Fruit fly (Drosophila melanogaster): ENCODE data around the gene CG5004.

Gene CG5004

DNA sequence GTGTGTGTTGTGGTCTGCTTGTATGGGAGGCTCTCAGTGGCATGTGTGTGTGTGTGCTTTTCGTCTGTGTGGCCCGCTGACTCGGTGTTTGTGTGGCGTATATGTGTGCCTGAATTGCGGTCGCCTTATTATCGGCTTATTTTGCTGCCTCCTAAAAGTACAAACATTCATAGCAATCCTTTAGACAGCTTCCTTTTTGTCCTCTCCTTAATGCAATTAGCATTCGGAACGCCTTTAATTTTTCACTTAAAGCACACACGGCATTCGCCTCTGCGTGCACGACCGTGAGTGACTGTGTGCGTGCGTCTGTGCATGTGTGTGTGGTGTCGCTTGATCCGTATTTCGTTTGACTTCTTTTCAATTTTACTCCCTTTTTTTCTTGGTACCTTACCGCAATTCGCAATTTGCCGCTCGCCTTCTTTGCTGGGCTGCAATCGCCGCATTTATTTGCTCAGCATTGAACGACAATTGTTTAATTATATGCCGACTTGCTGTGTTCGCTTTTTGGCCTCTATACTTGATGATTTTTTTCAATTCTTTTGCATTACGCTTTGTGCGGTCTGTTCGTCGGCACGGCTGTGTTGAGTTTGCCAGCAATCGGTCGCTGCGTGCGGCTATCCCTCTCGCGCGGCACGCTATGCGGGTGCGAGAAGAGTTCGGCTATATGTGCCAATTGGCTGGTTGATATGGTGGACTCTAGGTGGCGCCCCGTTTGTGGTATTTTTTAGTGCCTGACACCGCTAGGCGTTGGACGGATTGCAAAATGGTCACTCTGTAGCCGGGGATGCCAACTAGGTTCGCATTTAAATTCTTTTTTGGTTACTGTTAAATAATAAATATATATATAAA lies 29.9 kb upstream of the CG5004 start, which contains the start of gene wcy (continued):
- TF ChIP-seq psq (GFP tag; optimal IDR thresholded peaks at IDR 0.05) = peak; percentile 98
- TF ChIP-seq Dp (GFP tag; optimal IDR thresholded peaks at IDR 0.05) = peak; percentile 51
- TF ChIP-seq ab (GFP tag; optimal IDR thresholded peaks at IDR 0.05) = no peak
- peak; percentile 7 to 56 for TF ChIP-seq Pdp1 (GFP tag; optimal IDR thresholded peaks at IDR 0.05)
- peak; percentile 45 for TF ChIP-seq Sry-δ (GFP tag; optimal IDR thresholded peaks at IDR 0.05)
- peak; percentile 27 for TF ChIP-seq CG13287 (GFP tag; IDR thresholded peaks at IDR 0.05; ENCODE audit: partially characterized antibody)
- TF ChIP-seq bigmax (GFP tag; optimal IDR thresholded peaks at IDR 0.05) = peak; percentile 36
- TF ChIP-seq CG34376 (GFP tag; optimal IDR thresholded peaks at IDR 0.05) = no peak
- TF ChIP-seq CG1832 (GFP tag; optimal IDR thresholded peaks at IDR 0.05) = peak; percentile 97
- TF ChIP-seq rib (GFP tag; IDR thresholded peaks at IDR 0.05) = no peak
- no peak for TF ChIP-seq Sox102F (GFP tag; optimal IDR thresholded peaks at IDR 0.05)
- TF ChIP-seq ems (GFP tag; optimal IDR thresholded peaks at IDR 0.05) = peak; percentile 14
- TF ChIP-seq CG10654 (GFP tag; optimal IDR thresholded peaks at IDR 0.05) = no peak
- 0 out of 2 replicates have a peak, but pooled peaks have one; percentile 41 for TF ChIP-seq CG11247 (GFP tag; IDR thresholded peaks at IDR 0.05)
- TF ChIP-seq esg (GFP tag; conservative IDR thresholded peaks at IDR 0.05) = no peak; the same call in 1 of the 2 replicates
- TF ChIP-seq HLHmδ (GFP tag; optimal IDR thresholded peaks at IDR 0.05) = peak; percentile 3
- TF ChIP-seq B-H2 (GFP tag; optimal IDR thresholded peaks at IDR 0.05) = no peak
- TF ChIP-seq nom (GFP tag; optimal IDR thresholded peaks at IDR 0.05) = peak; percentile 26
- no peak for TF ChIP-seq CG14860 (GFP tag; IDR thresholded peaks at IDR 0.05; ENCODE audit: partially characterized antibody)
- 0 out of 3 replicates have a peak, but pooled peaks have one; percentile 47 for TF ChIP-seq CG6791 (GFP tag; IDR thresholded peaks at IDR 0.05; ENCODE audit: partially characterized antibody)
- peak; percentile 94 for TF ChIP-seq pzg (GFP tag; optimal IDR thresholded peaks at IDR 0.05)
- peak; percentile 46; the same call in 2 of the 3 replicates for TF ChIP-seq knrl (GFP tag; IDR thresholded peaks at IDR 0.05; ENCODE audit: partially characterized antibody)
- TF ChIP-seq NC2β (GFP tag; optimal IDR thresholded peaks at IDR 0.05) = peak; percentile 44
- no peak for TF ChIP-seq gcm2 (GFP tag; optimal IDR thresholded peaks at IDR 0.05)
- TF ChIP-seq chinmo (GFP tag; IDR thresholded peaks at IDR 0.05; ENCODE audit: partially characterized antibody) = 0 out of 4 replicates have a peak, but pooled peaks have one; percentile 51
- TF ChIP-seq CG17912 (GFP tag; optimal IDR thresholded peaks at IDR 0.05) = peak; percentile 67
- peak; percentile 94 for TF ChIP-seq cg (GFP tag; optimal IDR thresholded peaks at IDR 0.05)
- TF ChIP-seq CG9932 (GFP tag; IDR thresholded peaks at IDR 0.05) = peak; percentile 40; the same call in 1 of the 2 replicates
- TF ChIP-seq Nf-YC (tag; optimal IDR thresholded peaks at IDR 0.05) = peak; percentile 0
- no peak for TF ChIP-seq gsb (GFP tag; IDR thresholded peaks at IDR 0.05)
- no peak for TF ChIP-seq CG18619 (GFP tag; optimal IDR thresholded peaks at IDR 0.05)
- TF ChIP-seq CG4820 (GFP tag; optimal IDR thresholded peaks at IDR 0.05) = no peak
- TF ChIP-seq HHEX (GFP tag; optimal IDR thresholded peaks at IDR 0.05) = no peak
- no peak for TF ChIP-seq CG2202 (tag; optimal IDR thresholded peaks at IDR 0.05)
- peak; percentile 5 for TF ChIP-seq CG2120 (GFP tag; optimal IDR thresholded peaks at IDR 0.05)
- peak; percentile 35 for TF ChIP-seq slbo (GFP tag; IDR thresholded peaks at IDR 0.05)
- peak in 1 of 3 experiments; percentile 48 for TF ChIP-seq lola (GFP tag; optimal IDR thresholded peaks at IDR 0.05)
- peak; percentile 32 for TF ChIP-seq lilli (GFP tag; optimal IDR thresholded peaks at IDR 0.05)
- TF ChIP-seq Bgb (GFP tag; IDR thresholded peaks at IDR 0.05; ENCODE audit: partially characterized antibody) = peak; percentile 60
- peak; percentile 43 for TF ChIP-seq HmgD (GFP tag; optimal IDR thresholded peaks at IDR 0.05)
- no peak for TF ChIP-seq CG7963 (GFP tag; IDR thresholded peaks at IDR 0.05; ENCODE audit: partially characterized antibody)
- peak; percentile 73 for TF ChIP-seq Elba2 (GFP tag; optimal IDR thresholded peaks at IDR 0.05)
- TF ChIP-seq Hsf (GFP tag; optimal IDR thresholded peaks at IDR 0.05) = peak; percentile 27
- 0 out of 2 replicates have a peak, but pooled peaks have one; percentile 18 for TF ChIP-seq HLH3B (GFP tag; IDR thresholded peaks at IDR 0.05)
- TF ChIP-seq CG9797 (GFP tag; optimal IDR thresholded peaks at IDR 0.05) = peak; percentile 79
- peak; percentile 27 to 28 for TF ChIP-seq dpn (GFP tag; optimal IDR thresholded peaks at IDR 0.05)
- TF ChIP-seq CG14965 (GFP tag; optimal IDR thresholded peaks at IDR 0.05; ENCODE audit: borderline replicate concordance) = no peak

All from whole organism, embryonic.